Worm (Caenorhabditis elegans): ENCODE measurements around the gene sta-1.

Gene sta-1

DNA sequence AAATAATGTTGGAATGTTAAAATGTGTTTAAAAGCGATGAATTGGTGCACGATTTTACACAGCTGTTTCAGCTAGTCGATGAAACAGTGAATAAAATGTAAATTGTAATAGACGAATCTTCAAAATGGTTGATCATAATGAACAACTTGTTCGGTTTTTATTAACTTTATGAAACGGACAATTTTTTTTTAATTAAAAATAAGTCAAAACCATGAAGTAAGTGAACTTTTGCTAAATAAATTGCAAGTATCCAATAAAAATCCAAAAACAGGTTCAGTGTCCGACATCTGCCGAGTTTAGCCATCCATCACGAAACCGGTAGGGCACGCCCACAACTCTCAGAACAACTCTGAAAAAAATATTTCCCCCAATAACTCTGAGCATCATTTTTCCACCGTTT lies 46.2 kb downstream of the sta-1 start:
- no peak for TF ChIP-seq unc-30 (tag; optimal IDR thresholded peaks at IDR 0.05)
- no peak for TF ChIP-seq vab-15 (tag; optimal IDR thresholded peaks at IDR 0.05)
- no peak for TF ChIP-seq snu-23 (GFP tag; optimal IDR thresholded peaks at IDR 0.05)
- no peak for TF ChIP-seq dsc-1 (tag; optimal IDR thresholded peaks at IDR 0.05)
- no peak for TF ChIP-seq sox-4 (tag; optimal IDR thresholded peaks at IDR 0.05)
- no peak for TF ChIP-seq egl-13 (tag; optimal IDR thresholded peaks at IDR 0.05)
- TF ChIP-seq isw-1 (GFP tag; IDR thresholded peaks at IDR 0.05), result no peak
- TF ChIP-seq lin-35 (GFP tag; optimal IDR thresholded peaks at IDR 0.05), result no peak
- no peak for TF ChIP-seq Y116A8C.19 (tag; optimal IDR thresholded peaks at IDR 0.05; ENCODE audit: borderline replicate concordance)
- no peak for TF ChIP-seq ceh-8 (GFP tag; optimal IDR thresholded peaks at IDR 0.05)
- TF ChIP-seq pax-3 (tag; optimal IDR thresholded peaks at IDR 0.05), result no peak
- no peak for TF ChIP-seq unc-130 (tag; optimal IDR thresholded peaks at IDR 0.05)
- no peak for TF ChIP-seq unc-86 (tag; optimal IDR thresholded peaks at IDR 0.05)
- TF ChIP-seq ztf-11 (tag; optimal IDR thresholded peaks at IDR 0.05), result no peak
- no peak for TF ChIP-seq nhr-90 (tag; optimal IDR thresholded peaks at IDR 0.05; ENCODE audit: poor library complexity)
- TF ChIP-seq snpc-4 (tag; optimal IDR thresholded peaks at IDR 0.05), result no peak
- no peak for TF ChIP-seq mdl-1 (tag; optimal IDR thresholded peaks at IDR 0.05)
- TF ChIP-seq F16B12.6 (tag; optimal IDR thresholded peaks at IDR 0.05), result no peak
- no peak for TF ChIP-seq fkh-8 (tag; optimal IDR thresholded peaks at IDR 0.05)
- no peak for TF ChIP-seq pag-3 (tag; optimal IDR thresholded peaks at IDR 0.05; ENCODE audit: borderline replicate concordance, insufficient read depth)

DNA sequence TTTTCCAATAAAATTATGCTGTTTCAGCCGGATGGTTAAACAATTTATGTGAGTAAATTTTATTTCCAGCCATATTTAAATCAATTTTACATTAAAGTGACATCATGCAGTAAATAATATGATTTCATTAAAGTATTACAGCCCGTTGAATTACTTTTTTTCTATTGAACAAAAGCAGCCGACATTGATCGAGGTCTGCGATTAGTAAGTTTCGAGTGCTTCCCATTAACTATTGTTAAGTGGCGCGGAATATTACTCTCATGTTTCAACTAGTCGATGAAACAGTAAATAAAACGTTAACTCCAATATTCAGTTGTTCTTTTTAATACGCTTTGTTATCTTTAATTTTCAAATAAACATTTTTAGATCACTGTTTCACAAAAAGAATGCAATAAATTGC lies 54.5 kb downstream of the sta-1 start:
- TF ChIP-seq aly-2 (tag; optimal IDR thresholded peaks at IDR 0.05) (no peak), zip-4 (GFP tag; optimal IDR thresholded peaks at IDR 0.05) (no peak), ceh-82 (tag; optimal IDR thresholded peaks at IDR 0.05) (no peak), ceh-8 (GFP tag; optimal IDR thresholded peaks at IDR 0.05) (no peak), skn-1 (tag; optimal IDR thresholded peaks at IDR 0.05) (no peak), nhr-20 (tag; optimal IDR thresholded peaks at IDR 0.05) (no peak), nhr-85 (tag) (no peak), nhr-71 (tag; optimal IDR thresholded peaks at IDR 0.05) (no peak), alr-1 (tag; optimal IDR thresholded peaks at IDR 0.05; ENCODE audit: borderline replicate concordance) (no peak)

DNA sequence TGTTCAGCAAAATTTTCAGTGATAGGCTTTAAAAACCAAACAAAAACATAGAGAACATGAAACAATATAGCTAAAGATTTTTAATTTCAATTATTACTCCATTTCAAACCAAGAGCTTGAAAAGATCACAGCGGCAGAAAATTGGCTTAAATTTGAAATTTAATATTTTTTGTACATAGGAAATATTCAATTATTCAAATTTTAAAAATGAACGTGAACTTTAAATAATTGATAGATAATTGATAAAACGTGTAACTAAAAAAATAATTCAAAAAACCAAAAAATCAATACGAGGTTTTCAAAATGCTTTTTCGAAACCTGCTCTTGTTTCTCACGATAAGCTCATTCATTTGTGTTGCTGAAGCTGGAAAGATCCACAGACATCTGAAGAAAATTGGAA lies 56.3 kb downstream of the sta-1 start, which contains the start of gene Y51H4A.22:
Gene Y51H4A.22, plus strand, starts transcription at position 301 of the 400 bp plus-strand sequence.
- TF ChIP-seq efl-3 (GFP tag; optimal IDR thresholded peaks at IDR 0.05), result no peak
- no peak for TF ChIP-seq dpl-1 (GFP tag; optimal IDR thresholded peaks at IDR 0.05)
- TF ChIP-seq F16B12.6 (tag; optimal IDR thresholded peaks at IDR 0.05), result no peak
- no peak for TF ChIP-seq hlh-4 (tag; optimal IDR thresholded peaks at IDR 0.05)
- no peak for TF ChIP-seq grh-1 (GFP tag; IDR thresholded peaks at IDR 0.05)
- no peak for TF ChIP-seq xbp-1 (tag; optimal IDR thresholded peaks at IDR 0.05)
- TF ChIP-seq zag-1 (tag; optimal IDR thresholded peaks at IDR 0.05), result no peak
- no peak for TF ChIP-seq nhr-20 (tag; optimal IDR thresholded peaks at IDR 0.05)
- TF ChIP-seq nhr-71 (tag; optimal IDR thresholded peaks at IDR 0.05), result no peak
- TF ChIP-seq isw-1 (GFP tag; IDR thresholded peaks at IDR 0.05), result no peak
- no peak for TF ChIP-seq unc-30 (tag; optimal IDR thresholded peaks at IDR 0.05)
- TF ChIP-seq C34B4.2 (tag; optimal IDR thresholded peaks at IDR 0.05), result no peak
- TF ChIP-seq tbx-2 (tag; optimal IDR thresholded peaks at IDR 0.05), result no peak
- TF ChIP-seq sup-37 (GFP tag; optimal IDR thresholded peaks at IDR 0.05), result no peak
- TF ChIP-seq irx-1 (tag; optimal IDR thresholded peaks at IDR 0.05), result no peak
- TF ChIP-seq C16A3.4 (tag; optimal IDR thresholded peaks at IDR 0.05), result no peak
- no peak for TF ChIP-seq pax-3 (tag; optimal IDR thresholded peaks at IDR 0.05)
- TF ChIP-seq nhr-12 (tag; optimal IDR thresholded peaks at IDR 0.05), result no peak
- TF ChIP-seq nhr-76 (tag; optimal IDR thresholded peaks at IDR 0.05), result no peak
- no peak for TF ChIP-seq efl-1 (optimal IDR thresholded peaks at IDR 0.05)
- TF ChIP-seq efl-1 (GFP tag; optimal IDR thresholded peaks at IDR 0.05 in 1 of 2), result no peak

Measured in whole organism, L1 larva.